Fruit fly (Drosophila melanogaster) whole organism, wandering third instar larva: ENCODE results near the gene ksh.

Source experiments
- Abd-B ChIP-seq: fragments of >200 bp; optimal IDR thresholded peaks from 2 replicates; lab custom pipeline; 2017; ENCODE audit warnings: missing biosample characterization, missing genetic modification characterization
- CG9705 ChIP-seq: fragments of 200-800 bp; sonication (Bioruptor generic); optimal IDR thresholded peaks from 2 replicates; lab custom pipeline; 2018; ENCODE audit warnings: missing biosample characterization, mild to moderate bottlenecking, missing genetic modification characterization
- CrebA ChIP-seq: fragments of 200-800 bp; sonication (Bioruptor generic); optimal IDR thresholded peaks from 2 replicates; lab custom pipeline; 2016; ENCODE audit warnings: missing biosample characterization, mild to moderate bottlenecking, missing genetic modification characterization, borderline replicate concordance
- Dfd ChIP-seq: fragments of >200 bp; optimal IDR thresholded peaks from 2 replicates; lab custom pipeline; 2017; ENCODE audit warnings: missing biosample characterization, missing genetic modification characterization
- GATAd ChIP-seq: sonication (Bioruptor generic); optimal IDR thresholded peaks from 2 replicates; lab custom pipeline; 2016; ENCODE audit warnings: missing biosample characterization, missing genetic modification characterization
- HLH106 ChIP-seq: fragments of 200-800 bp; optimal IDR thresholded peaks from 3 replicates; lab custom pipeline; 2019; ENCODE audit warnings: missing biosample characterization, mild to moderate bottlenecking, missing genetic modification characterization, moderate library complexity
- Hnf4 ChIP-seq: fragments of 200-800 bp; sonication (Bioruptor generic); optimal IDR thresholded peaks from 2 replicates; lab custom pipeline; 2016; ENCODE audit warnings: missing biosample characterization, mild to moderate bottlenecking, missing genetic modification characterization
- Hr78 ChIP-seq: fragments of >200 bp; optimal IDR thresholded peaks from 2 replicates; lab custom pipeline; 2017; ENCODE audit warnings: missing biosample characterization, missing genetic modification characterization
- Hr83 ChIP-seq: fragments of 200-300 bp; sonication (Bioruptor generic); optimal IDR thresholded peaks from 2 replicates; lab custom pipeline; 2016; ENCODE audit warnings: missing biosample characterization, mild to moderate bottlenecking, missing genetic modification characterization, moderate library complexity; ENCODE audit not compliant: poor library complexity, severe bottlenecking
- Mio ChIP-seq: sonication (Bioruptor generic); optimal IDR thresholded peaks from 2 replicates; lab custom pipeline; 2016; ENCODE audit warnings: missing biosample characterization, missing genetic modification characterization
- Myc ChIP-seq: fragments of >200 bp; optimal IDR thresholded peaks from 2 replicates; lab custom pipeline; 2017
- N ChIP-seq: fragments of >200 bp; optimal IDR thresholded peaks from 2 replicates; lab custom pipeline; 2018; ENCODE audit warnings: missing biosample characterization, missing external identifiers, missing genetic modification characterization
- OdsH ChIP-seq: fragments of 200-800 bp; sonication (Bioruptor generic); optimal IDR thresholded peaks from 2 replicates; lab custom pipeline; 2016; ENCODE audit warnings: missing biosample characterization, mild to moderate bottlenecking, missing genetic modification characterization
- Rel ChIP-seq, 2 experiments: fragments of 200-800 bp; sonication (Bioruptor generic) in 1 of 2; optimal IDR thresholded peaks; 2 replicates in 1 of 2; 3 replicates in 1 of 2; lab custom pipeline; 2016 to 2019; ENCODE audit warnings: mild to moderate bottlenecking in 2 of 2, missing biosample characterization in 2 of 2, missing genetic modification characterization in 2 of 2, moderate library complexity in 1 of 2
- Sp1 ChIP-seq: fragments of 200-800 bp; sonication (Bioruptor generic); optimal IDR thresholded peaks from 3 replicates; lab custom pipeline; 2019; ENCODE audit warnings: missing biosample characterization, mild to moderate bottlenecking, missing genetic modification characterization, moderate library complexity
- Vsx2 ChIP-seq: fragments of 200-300, 225-300 bp; sonication (Bioruptor generic); optimal IDR thresholded peaks from 2 replicates; lab custom pipeline; 2018; ENCODE audit warnings: missing biosample characterization, missing genetic modification characterization; ENCODE audit not compliant: partially characterized antibody
- br ChIP-seq: fragments of 200-800 bp; sonication (Bioruptor generic); optimal IDR thresholded peaks from 2 replicates; lab custom pipeline; 2016; ENCODE audit warnings: missing biosample characterization, missing genetic modification characterization
- brk ChIP-seq: fragments of 200-800 bp; sonication (Bioruptor generic); optimal IDR thresholded peaks from 2 replicates; lab custom pipeline; 2016; ENCODE audit warnings: missing biosample characterization, mild to moderate bottlenecking, missing genetic modification characterization
- dl ChIP-seq, 2 experiments: fragments of 175-275, 200-275 bp in 1 of 2; fragments of 200-275 bp in 1 of 2; sonication (Bioruptor generic); optimal IDR thresholded peaks; lab custom pipeline; 2018; ENCODE audit warnings: mild to moderate bottlenecking in 2 of 2, missing biosample characterization in 2 of 2, missing genetic modification characterization in 2 of 2, moderate library complexity in 2 of 2; ENCODE audit not compliant: partially characterized antibody in 2 of 2, insufficient read depth in 1 of 2
- dmrt93B ChIP-seq: fragments of 200-800 bp; sonication (Bioruptor generic); optimal IDR thresholded peaks from 2 replicates; lab custom pipeline; 2018; ENCODE audit warnings: missing biosample characterization, mild to moderate bottlenecking, missing genetic modification characterization
- dsf ChIP-seq: sonication (Bioruptor generic); optimal IDR thresholded peaks from 2 replicates; lab custom pipeline; 2016; ENCODE audit warnings: missing biosample characterization, missing genetic modification characterization, borderline replicate concordance
- ey ChIP-seq: fragments of 200-800 bp; sonication (Bioruptor generic); optimal IDR thresholded peaks from 2 replicates; lab custom pipeline; 2016; ENCODE audit warnings: missing biosample characterization, missing genetic modification characterization
- foxo ChIP-seq, 2 experiments: fragments of 200-800 bp; sonication (Bioruptor generic); optimal IDR thresholded peaks; 2 replicates in 1 of 2; 3 replicates in 1 of 2; lab custom pipeline; 2016 to 2017; ENCODE audit warnings: missing biosample characterization in 2 of 2, missing genetic modification characterization in 2 of 2
- fru ChIP-seq: fragments of 200-800 bp; sonication (Bioruptor generic); optimal IDR thresholded peaks from 3 replicates; lab custom pipeline; 2016; ENCODE audit warnings: missing biosample characterization, mild to moderate bottlenecking, missing genetic modification characterization
- h ChIP-seq: fragments of 200-800 bp; sonication (Bioruptor generic); optimal IDR thresholded peaks from 3 replicates; lab custom pipeline; 2016; ENCODE audit warnings: missing biosample characterization, mild to moderate bottlenecking, missing genetic modification characterization
- jim ChIP-seq: fragments of 175-275, 200-325 bp; sonication (Bioruptor generic); optimal IDR thresholded peaks from 2 replicates; lab custom pipeline; 2016; ENCODE audit warnings: missing biosample characterization, mild to moderate bottlenecking, missing genetic modification characterization
- lola ChIP-seq: fragments of >200 bp; optimal IDR thresholded peaks from 2 replicates; lab custom pipeline; 2017; ENCODE audit warnings: missing biosample characterization, missing genetic modification characterization
- pan ChIP-seq: fragments of >200 bp; optimal IDR thresholded peaks from 2 replicates; lab custom pipeline; 2017
- psq ChIP-seq: fragments of 200-800 bp; sonication (Bioruptor generic); optimal IDR thresholded peaks from 3 replicates; lab custom pipeline; 2017; ENCODE audit warnings: missing biosample characterization, mild to moderate bottlenecking, missing genetic modification characterization, moderate library complexity
- rgr ChIP-seq: fragments of 200-800 bp; sonication (Bioruptor generic); optimal IDR thresholded peaks from 3 replicates; lab custom pipeline; 2016; ENCODE audit warnings: missing biosample characterization, mild to moderate bottlenecking, missing genetic modification characterization
- sage ChIP-seq: fragments of 200-800 bp; sonication (Bioruptor generic); optimal IDR thresholded peaks from 2 replicates; lab custom pipeline; 2016; ENCODE audit warnings: missing biosample characterization, mild to moderate bottlenecking, missing genetic modification characterization
- sv ChIP-seq: fragments of 200-800 bp; sonication (Bioruptor generic); optimal IDR thresholded peaks from 3 replicates; lab custom pipeline; 2016; ENCODE audit warnings: missing biosample characterization, missing genetic modification characterization
- tai ChIP-seq: sonication (Bioruptor generic); optimal IDR thresholded peaks from 2 replicates; lab custom pipeline; 2016; ENCODE audit warnings: missing biosample characterization, missing genetic modification characterization
- usp ChIP-seq: fragments of >200 bp; optimal IDR thresholded peaks from 2 replicates; lab custom pipeline; 2017; ENCODE audit warnings: missing biosample characterization, missing genetic modification characterization
- woc ChIP-seq: sonication (Bioruptor generic); optimal IDR thresholded peaks from 2 replicates; lab custom pipeline; 2016; ENCODE audit warnings: missing biosample characterization, mild to moderate bottlenecking, missing genetic modification characterization

Gene ksh

dm6 chrX:19494830-19495610 is at the start of gene ksh, which contains the start of the genes CG14200 and Pfrx:
ksh (minus strand) TSS chrX:19494992.
CG14200 (plus strand) TSS chrX:19495505.
Pfrx (plus strand) TSS chrX:19495505.
- TF ChIP-seq Hr83 (GFP tag; lab: Kevin White, UChicago) (peak; percentile 24), woc (no peak), lola (GFP tag; lab: Kevin White, UChicago) (peak; percentile 82), brk (GFP tag; lab: Kevin White, UChicago) (no peak), Dfd (GFP tag; lab: Kevin White, UChicago) (no peak), OdsH (no peak), HLH106 (tag; lab: Kevin White, UChicago) (peak; percentile 0), h (no peak), sv (no peak), Hr78 (GFP tag; lab: Kevin White, UChicago) (peak; percentile 47), N (GFP tag; lab: Kevin White, UChicago) (peak; percentile 86), CrebA (no peak), ey (GFP tag; lab: Kevin White, UChicago) (no peak), GATAd (GFP tag; lab: Kevin White, UChicago) (no peak), psq (no peak), CG9705 (GFP tag; lab: Kevin White, UChicago) (no peak), Myc (lab: Kevin White, UChicago) (no peak), rgr (GFP tag; lab: Kevin White, UChicago) (no peak), usp (GFP tag; lab: Kevin White, UChicago) (no peak), Mio (GFP tag; lab: Kevin White, UChicago) (no peak)

dm6 chrX:19535394-19535793 is 40.6 kb upstream of the ksh start:
- no peak for TF ChIP-seq Dfd (GFP tag; lab: Kevin White, UChicago)
- no peak for TF ChIP-seq psq
- TF ChIP-seq, all 38 proteins: peak for 0

- TF ChIP-seq dl (GFP tag; optimal IDR thresholded peaks at IDR 0.05; lab: Kevin White, UChicago; ENCODE audit: insufficient read depth in 1 of 2, partially characterized antibody in 2 of 2), result no peak
- no peak for TF ChIP-seq Hr83 (GFP tag; lab: Kevin White, UChicago)
- no peak for TF ChIP-seq CrebA
- no peak for TF ChIP-seq pan (lab: Kevin White, UChicago)
- TF ChIP-seq rgr (GFP tag; lab: Kevin White, UChicago), result no peak
- no peak for TF ChIP-seq sv
- no peak for TF ChIP-seq Sp1
- no peak for TF ChIP-seq Mio (GFP tag; lab: Kevin White, UChicago)
- no peak for TF ChIP-seq Myc (lab: Kevin White, UChicago)
- TF ChIP-seq fru (GFP tag; lab: Kevin White, UChicago), result no peak
- TF ChIP-seq Hnf4 (GFP tag; lab: Kevin White, UChicago), result no peak
- TF ChIP-seq GATAd (GFP tag; lab: Kevin White, UChicago), result no peak
- TF ChIP-seq tai (GFP tag; lab: Kevin White, UChicago), result no peak
- no peak for TF ChIP-seq dsf (GFP tag; lab: Kevin White, UChicago)
- TF ChIP-seq CG9705 (GFP tag; lab: Kevin White, UChicago), result no peak
- TF ChIP-seq OdsH, result no peak
Observed at dm6 chrX:19531642-19532041, 36.9 kb upstream of the ksh start, which contains the start of gene CG12231. CG12231 (minus strand) TSS chrX:19531742.

dm6 chrX:19522597-19522996 is 27.8 kb upstream of the ksh start:
- no peak for TF ChIP-seq Sp1
- TF ChIP-seq lola (GFP tag; lab: Kevin White, UChicago), result no peak
- TF ChIP-seq N (GFP tag; lab: Kevin White, UChicago), result peak; percentile 84

- no peak for TF ChIP-seq OdsH
- no peak for TF ChIP-seq psq
- TF ChIP-seq Rel (GFP tag; optimal IDR thresholded peaks at IDR 0.05; lab: Kevin White, UChicago), result no peak
- TF ChIP-seq Rel (tag; optimal IDR thresholded peaks at IDR 0.05; lab: Kevin White, UChicago), result peak; percentile 12
- no peak for TF ChIP-seq ey (GFP tag; lab: Kevin White, UChicago)
- no peak for TF ChIP-seq dmrt93B (GFP tag; lab: Kevin White, UChicago)
- no peak for TF ChIP-seq tai (GFP tag; lab: Kevin White, UChicago)
- no peak for TF ChIP-seq sage
- TF ChIP-seq jim (GFP tag; lab: Kevin White, UChicago), result no peak
- TF ChIP-seq brk (GFP tag; lab: Kevin White, UChicago), result no peak
- TF ChIP-seq foxo (GFP tag; optimal IDR thresholded peaks at IDR 0.05; lab: Kevin White, UChicago), result peak in 1 of 2 experiments; percentile 28
- TF ChIP-seq woc, result no peak
- no peak for TF ChIP-seq Dfd (GFP tag; lab: Kevin White, UChicago)
- TF ChIP-seq rgr (GFP tag; lab: Kevin White, UChicago), result no peak
- no peak for TF ChIP-seq Hr78 (GFP tag; lab: Kevin White, UChicago)
- no peak for TF ChIP-seq Abd-B
- no peak for TF ChIP-seq GATAd (GFP tag; lab: Kevin White, UChicago)
- peak; percentile 42 for TF ChIP-seq HLH106 (tag; lab: Kevin White, UChicago)
- TF ChIP-seq br (GFP tag; lab: Kevin White, UChicago), result no peak
- TF ChIP-seq Sp1, result no peak
- no peak for TF ChIP-seq Hnf4 (GFP tag; lab: Kevin White, UChicago)
- peak; percentile 53 for TF ChIP-seq Myc (lab: Kevin White, UChicago)
- TF ChIP-seq Vsx2, result no peak
- TF ChIP-seq sv, result no peak
- TF ChIP-seq N (GFP tag; lab: Kevin White, UChicago), result no peak
Observed at dm6 chrX:19521753-19522383, 27.1 kb upstream of the ksh start, which contains the start of the genes Idh3a and CoRest. Idh3a (minus strand) TSS chrX:19521810. CoRest (plus strand) TSS chrX:19521929.
